Worm (Caenorhabditis elegans) whole organism, young adult: ENCODE data around the gene hex-5.

Experiments used
- B0261.1 ChIP-seq: sonication (generic microtip); optimal IDR thresholded peaks from 2 replicates; lab custom pipeline; 2016; ENCODE audit warnings: mild to moderate bottlenecking, missing genetic modification characterization, moderate library complexity, missing compliant biosample characterization
- B0336.3 ChIP-seq: fragments of 200-800 bp; sonication (Bioruptor generic); IDR thresholded peaks from 2 replicates; pipeline ENCODE4 v1.3.6; 2022; ENCODE audit warnings: missing genetic modification characterization, missing compliant biosample characterization
- D2030.7 ChIP-seq: fragments of 200-800 bp; sonication (Bioruptor generic); IDR thresholded peaks from 2 replicates; pipeline ENCODE4 v1.3.6; 2022; ENCODE audit warnings: missing genetic modification reagents, missing genetic modification characterization, missing compliant biosample characterization
- F22D6.2 ChIP-seq: sonication (generic microtip); optimal IDR thresholded peaks from 2 replicates; lab custom pipeline; 2016; ENCODE audit warnings: mild to moderate bottlenecking, missing genetic modification characterization, missing compliant biosample characterization
- F23B12.7 ChIP-seq: sonication (generic microtip); optimal IDR thresholded peaks from 2 replicates; lab custom pipeline; 2017; ENCODE audit warnings: missing genetic modification characterization, mild to moderate bottlenecking, missing compliant biosample characterization, antibody characterized with exemption, moderate library complexity; ENCODE audit not compliant: insufficient read depth
- F33H1.4 ChIP-seq: fragments of 200-800 bp; sonication (Bioruptor generic); IDR thresholded peaks from 2 replicates; pipeline ENCODE4 v1.3.6; 2022; ENCODE audit warnings: missing genetic modification reagents, missing genetic modification characterization, missing compliant biosample characterization
- F57C9.4 ChIP-seq: sonication (generic microtip); optimal IDR thresholded peaks from 2 replicates; lab custom pipeline; 2017; ENCODE audit warnings: mild to moderate bottlenecking, missing genetic modification characterization, missing compliant biosample characterization
- K11D2.4 ChIP-seq: fragments of 200-800 bp; sonication (Bioruptor generic); IDR thresholded peaks from 2 replicates; pipeline ENCODE4 v1.3.6; 2022; ENCODE audit warnings: missing genetic modification reagents, missing genetic modification characterization, missing compliant biosample characterization
- Y53G8AR.9 ChIP-seq: fragments of 200-800 bp; sonication (Bioruptor generic); conservative IDR thresholded peaks from 2 replicates; pipeline ENCODE4 v1.3.6; 2022; ENCODE audit warnings: missing genetic modification reagents, missing genetic modification characterization, missing compliant biosample characterization
- Y56A3A.18 ChIP-seq: fragments of 200-800 bp; sonication (Bioruptor generic); IDR thresholded peaks from 2 replicates; pipeline ENCODE4 v1.3.6; 2022; ENCODE audit warnings: missing genetic modification reagents, missing genetic modification characterization, missing compliant biosample characterization
- Y67H2A.10 ChIP-seq: fragments of 200-800 bp; sonication (Bioruptor generic); conservative IDR thresholded peaks from 2 replicates; pipeline ENCODE4 v1.3.6; 2022; ENCODE audit warnings: missing genetic modification reagents, missing genetic modification characterization, missing compliant biosample characterization
- ZK185.1 ChIP-seq: sonication (generic microtip); optimal IDR thresholded peaks from 2 replicates; lab custom pipeline; 2016; ENCODE audit warnings: mild to moderate bottlenecking, missing genetic modification characterization, missing compliant biosample characterization; ENCODE audit not compliant: poor library complexity, severe bottlenecking
- atf-7 ChIP-seq: sonication (generic microtip); optimal IDR thresholded peaks from 2 replicates; lab custom pipeline; 2017; ENCODE audit warnings: mild to moderate bottlenecking, missing genetic modification characterization, missing compliant biosample characterization
- bed-1 ChIP-seq: fragments of 200-800 bp; sonication (Bioruptor generic); IDR thresholded peaks from 2 replicates; pipeline ENCODE4 v1.3.6; 2022; ENCODE audit warnings: missing genetic modification reagents, missing genetic modification characterization, missing compliant biosample characterization
- ceh-40 ChIP-seq: fragments of 200-800 bp; sonication (Bioruptor generic); IDR thresholded peaks from 2 replicates; pipeline ENCODE4 v1.3.6; 2022; ENCODE audit warnings: missing genetic modification characterization, missing compliant biosample characterization
- chd-7 ChIP-seq: sonication (generic microtip); optimal IDR thresholded peaks from 2 replicates; lab custom pipeline; 2016; ENCODE audit warnings: mild to moderate bottlenecking, missing genetic modification characterization, moderate library complexity, missing compliant biosample characterization
- dox-1 ChIP-seq: fragments of 200-800 bp; sonication (Bioruptor generic); IDR thresholded peaks from 2 replicates; pipeline ENCODE4 v1.3.6; 2022; ENCODE audit warnings: missing genetic modification reagents, missing genetic modification characterization, missing compliant biosample characterization
- egl-44 ChIP-seq: fragments of 200-800 bp; sonication (Bioruptor generic); IDR thresholded peaks from 2 replicates; pipeline ENCODE4 v1.3.6; 2022; ENCODE audit warnings: missing genetic modification reagents, missing genetic modification characterization, missing compliant biosample characterization
- ekl-4 ChIP-seq: fragments of 200-800 bp; sonication (Bioruptor generic); IDR thresholded peaks from 2 replicates; pipeline ENCODE4 v1.3.6; 2022; ENCODE audit warnings: missing genetic modification reagents, missing genetic modification characterization, missing compliant biosample characterization
- gei-17 ChIP-seq: fragments of 200-800 bp; sonication (Bioruptor generic); optimal IDR thresholded peaks from 2 replicates; lab custom pipeline; 2018; ENCODE audit warnings: mild to moderate bottlenecking, missing genetic modification characterization, missing compliant biosample characterization
- hlh-12 ChIP-seq: sonication (generic microtip); optimal IDR thresholded peaks from 2 replicates; lab custom pipeline; 2016; ENCODE audit warnings: missing genetic modification characterization, missing compliant biosample characterization
- hlh-26 ChIP-seq: fragments of 200-800 bp; sonication (Bioruptor generic); conservative IDR thresholded peaks from 2 replicates; pipeline ENCODE4 v1.3.6; 2022; ENCODE audit warnings: missing genetic modification reagents, missing genetic modification characterization, missing compliant biosample characterization
- hmg-1.2 ChIP-seq: fragments of 200-800 bp; sonication (Bioruptor generic); IDR thresholded peaks from 2 replicates; pipeline ENCODE4 v1.3.6; 2022; ENCODE audit warnings: missing genetic modification reagents, missing genetic modification characterization, missing compliant biosample characterization
- hrde-1 ChIP-seq: sonication (generic microtip); optimal IDR thresholded peaks from 2 replicates; lab custom pipeline; 2016; ENCODE audit warnings: missing genetic modification characterization, mild to moderate bottlenecking, missing compliant biosample characterization, moderate library complexity, missing genotype, missing genetic modification reagents, borderline replicate concordance
- let-607 ChIP-seq, 2 experiments: fragments of 200-800 bp in 1 of 2; sonication (Bioruptor generic) in 1 of 2; sonication (generic microtip) in 1 of 2; optimal IDR thresholded peaks; 2 replicates each; lab custom pipeline; 2016 to 2018; ENCODE audit warnings: mild to moderate bottlenecking in 2 of 2, missing compliant biosample characterization in 2 of 2, missing genetic modification characterization in 2 of 2, moderate library complexity in 2 of 2, missing genotype in 1 of 2
- lin-40 ChIP-seq: sonication (generic microtip); optimal IDR thresholded peaks from 2 replicates; lab custom pipeline; 2016; ENCODE audit warnings: missing genetic modification characterization, mild to moderate bottlenecking, missing compliant biosample characterization, missing genotype, missing genetic modification reagents
- lin-54 ChIP-seq: fragments of 200-800 bp; sonication (Bioruptor generic); optimal IDR thresholded peaks from 2 replicates; lab custom pipeline; 2018; ENCODE audit warnings: mild to moderate bottlenecking, missing genetic modification characterization, missing compliant biosample characterization
- madf-10 ChIP-seq: sonication (generic microtip); optimal IDR thresholded peaks from 2 replicates; lab custom pipeline; 2016; ENCODE audit warnings: mild to moderate bottlenecking, missing genetic modification characterization, missing compliant biosample characterization
- mcd-1 ChIP-seq: fragments of 200-800 bp; sonication (Bioruptor generic); IDR thresholded peaks from 2 replicates; pipeline ENCODE4 v1.3.6; 2022; ENCODE audit warnings: missing genetic modification reagents, missing genetic modification characterization, missing compliant biosample characterization
- nfya-1 ChIP-seq: sonication (generic microtip); optimal IDR thresholded peaks from 2 replicates; lab custom pipeline; 2017; ENCODE audit warnings: antibody characterized with exemption, missing compliant biosample characterization, missing genetic modification characterization, borderline replicate concordance; ENCODE audit not compliant: insufficient read depth
- nfya-2 ChIP-seq: fragments of 200-800 bp; sonication (Bioruptor generic); IDR thresholded peaks from 2 replicates; pipeline ENCODE4 v1.3.6; 2022; ENCODE audit warnings: missing genetic modification reagents, missing genetic modification characterization, missing compliant biosample characterization
- nhr-27 ChIP-seq: fragments of 200-800 bp; sonication (Bioruptor generic); optimal IDR thresholded peaks from 2 replicates; lab custom pipeline; 2018; ENCODE audit warnings: mild to moderate bottlenecking, missing genetic modification characterization, moderate library complexity, missing compliant biosample characterization
- nhr-90 ChIP-seq: sonication (generic microtip); optimal IDR thresholded peaks from 2 replicates; lab custom pipeline; 2016; ENCODE audit warnings: missing genotype, mild to moderate bottlenecking, missing genetic modification characterization, missing compliant biosample characterization
- pha-4 ChIP-seq: fragments of 150-350 bp; sonication (generic microtip); optimal IDR thresholded peaks from 2 replicates; lab custom pipeline; 2014; ENCODE audit warnings: missing biosample characterization, missing genetic modification reagents, missing genetic modification characterization
- sdz-38 ChIP-seq: sonication (generic microtip); optimal IDR thresholded peaks from 2 replicates; lab custom pipeline; 2016; ENCODE audit warnings: missing genotype, missing genetic modification characterization, missing compliant biosample characterization
- snpc-4 ChIP-seq, 5 experiments: fragments of 150-350 bp in 1 of 5; sonication (generic microtip) in 4 of 5; optimal IDR thresholded peaks; 2 replicates each; lab custom pipeline; 2014 to 2018; ENCODE audit warnings: missing genetic modification characterization in 5 of 5, missing biosample characterization in 3 of 5, antibody characterized with exemption in 2 of 5, mild to moderate bottlenecking in 2 of 5, missing compliant biosample characterization in 2 of 5, missing genotype in 2 of 5, moderate library complexity in 2 of 5, missing genetic modification reagents in 1 of 5
- tlf-1 ChIP-seq: fragments of 200-800 bp; sonication (Bioruptor generic); optimal IDR thresholded peaks from 2 replicates; lab custom pipeline; 2018; ENCODE audit warnings: mild to moderate bottlenecking, missing genetic modification characterization, missing compliant biosample characterization
- zim-3 ChIP-seq: sonication (generic microtip); optimal IDR thresholded peaks from 2 replicates; lab custom pipeline; 2017; ENCODE audit warnings: mild to moderate bottlenecking, missing genetic modification characterization, moderate library complexity, missing compliant biosample characterization
- ztf-18 ChIP-seq: sonication (generic microtip); optimal IDR thresholded peaks from 2 replicates; lab custom pipeline; 2016; ENCODE audit warnings: missing genotype, mild to moderate bottlenecking, missing genetic modification characterization, missing compliant biosample characterization
- ztf-22 ChIP-seq: fragments of 200-800 bp; sonication (Bioruptor generic); optimal IDR thresholded peaks from 2 replicates; lab custom pipeline; 2018; ENCODE audit warnings: mild to moderate bottlenecking, missing genetic modification characterization, moderate library complexity, missing compliant biosample characterization
- ztf-25 ChIP-seq: fragments of 200-800 bp; sonication (Bioruptor generic); IDR thresholded peaks from 2 replicates; pipeline ENCODE4 v1.3.6; 2022; ENCODE audit warnings: missing genetic modification reagents, missing genetic modification characterization, missing compliant biosample characterization

The hex-5 gene

ce11 chrX:14868200-14868599, 36.9 kb downstream of the hex-5 start, which contains the start of gene F31F6.1:
Gene F31F6.1, minus strand, starts transcription at chrX:14868300.
- TF ChIP-seq mcd-1 (GFP tag; lab: Robert Waterston, UW): no peak
- no peak for TF ChIP-seq F57C9.4 (tag; lab: Kevin White, UChicago)
- TF ChIP-seq nfya-2 (GFP tag; lab: Robert Waterston, UW): no peak
- no peak for TF ChIP-seq atf-7 (tag; lab: Kevin White, UChicago)
- no peak for TF ChIP-seq ztf-25 (GFP tag; lab: Robert Waterston, UW)
- no peak for TF ChIP-seq lin-40 (tag; lab: Kevin White, UChicago)
- no peak for TF ChIP-seq egl-44 (GFP tag; lab: Robert Waterston, UW)
- no peak for TF ChIP-seq F33H1.4 (GFP tag; lab: Robert Waterston, UW)
- TF ChIP-seq hrde-1 (tag; lab: Kevin White, UChicago): no peak
- no peak for TF ChIP-seq hlh-12 (tag; lab: Kevin White, UChicago)
- TF ChIP-seq hmg-1.2: no peak
- no peak for TF ChIP-seq B0261.1 (tag; lab: Kevin White, UChicago)
- TF ChIP-seq madf-10 (tag; lab: Kevin White, UChicago): no peak
- no peak for TF ChIP-seq nhr-27
- no peak for TF ChIP-seq nhr-90
- no peak for TF ChIP-seq nfya-1

ce11 chrX:14865744-14866143, 39.3 kb downstream of the hex-5 start, which contains the start of gene C27C12.3:
Gene C27C12.3, minus strand, starts transcription at chrX:14865844.
- TF ChIP-seq snpc-4 (GFP tag; optimal IDR thresholded peaks at IDR 0.05; lab: Kevin White, UChicago): no peak
- no peak for TF ChIP-seq snpc-4 (tag; optimal IDR thresholded peaks at IDR 0.05; lab: Kevin White, UChicago)
- TF ChIP-seq sdz-38 (tag; lab: Kevin White, UChicago): no peak
- no peak for TF ChIP-seq ztf-22 (GFP tag; lab: Kevin White, UChicago)
- TF ChIP-seq Y67H2A.10 (GFP tag; lab: Robert Waterston, UW): no peak
- no peak for TF ChIP-seq lin-54 (GFP tag; lab: Kevin White, UChicago)
- TF ChIP-seq D2030.7 (GFP tag; lab: Robert Waterston, UW): no peak
- TF ChIP-seq, all 124 proteins: peak for 0

ce11 chrX:14861752-14862151, 43.3 kb downstream of the hex-5 start, which contains the start of gene dmd-4:
Gene dmd-4, minus strand, starts transcription at chrX:14861852.
- no peak for TF ChIP-seq K11D2.4 (GFP tag; lab: Robert Waterston, UW)
- TF ChIP-seq, all 124 proteins: peak for 0

- TF ChIP-seq chd-7 (tag; lab: Kevin White, UChicago) (peak; percentile 41), hlh-26 (no peak), B0336.3 (GFP tag; lab: Robert Waterston, UW) (peak; percentile 50; the same call in 1 of the 2 replicates), mcd-1 (GFP tag; lab: Robert Waterston, UW) (peak; percentile 62), F23B12.7 (tag; lab: Kevin White, UChicago) (no peak), Y53G8AR.9 (GFP tag; lab: Robert Waterston, UW) (0 out of 2 replicates have a peak, but pooled peaks have one; percentile 59), snpc-4 (GFP tag; optimal IDR thresholded peaks at IDR 0.05; lab: Kevin White, UChicago) (peak; percentile 21), snpc-4 (tag; optimal IDR thresholded peaks at IDR 0.05; lab: Kevin White, UChicago) (peak in 2 of 4 experiments; percentile 67 to 75), gei-17 (peak; percentile 15), zim-3 (no peak), pha-4 (tag; lab: Kevin White, UChicago) (peak; percentile 57), Y56A3A.18 (GFP tag; lab: Robert Waterston, UW) (0 out of 2 replicates have a peak, but pooled peaks have one; percentile 33), F22D6.2 (tag; lab: Kevin White, UChicago) (peak; percentile 14), tlf-1 (GFP tag; lab: Kevin White, UChicago) (peak; percentile 10), ekl-4 (GFP tag; lab: Robert Waterston, UW) (peak; percentile 57; the same call in 1 of the 2 replicates), K11D2.4 (GFP tag; lab: Robert Waterston, UW) (peak; percentile 80), ceh-40 (GFP tag; lab: Robert Waterston, UW) (no peak), dox-1 (GFP tag; lab: Robert Waterston, UW) (peak; percentile 77), ZK185.1 (tag; lab: Kevin White, UChicago) (peak; percentile 90), let-607 (tag; optimal IDR thresholded peaks at IDR 0.05; lab: Kevin White, UChicago) (peak; percentile 9 to 48), bed-1 (no peak), ztf-18 (tag; lab: Kevin White, UChicago) (peak; percentile 31)
Observed at ce11 chrX:14853712-14854217, 51.3 kb downstream of the hex-5 start, which contains the start of the genes C27C12.1 and C27C12.4. Gene C27C12.1, minus strand, starts transcription at chrX:14853762. Gene C27C12.4, plus strand, starts transcription at chrX:14854086.
